Fruit fly (Drosophila melanogaster) whole organism, wandering third instar larva: ENCODE results near the gene GstZ2.

Experiments used
- Abd-B ChIP-seq: fragments of >200 bp; optimal IDR thresholded peaks from 2 replicates; lab custom pipeline; 2017; ENCODE audit warnings: missing biosample characterization, missing genetic modification characterization
- lola ChIP-seq: fragments of >200 bp; optimal IDR thresholded peaks from 2 replicates; lab custom pipeline; 2017; ENCODE audit warnings: missing biosample characterization, missing genetic modification characterization
- psq ChIP-seq: fragments of 200-800 bp; sonication (Bioruptor generic); optimal IDR thresholded peaks from 3 replicates; lab custom pipeline; 2017; ENCODE audit warnings: missing biosample characterization, mild to moderate bottlenecking, missing genetic modification characterization, moderate library complexity

DNA sequence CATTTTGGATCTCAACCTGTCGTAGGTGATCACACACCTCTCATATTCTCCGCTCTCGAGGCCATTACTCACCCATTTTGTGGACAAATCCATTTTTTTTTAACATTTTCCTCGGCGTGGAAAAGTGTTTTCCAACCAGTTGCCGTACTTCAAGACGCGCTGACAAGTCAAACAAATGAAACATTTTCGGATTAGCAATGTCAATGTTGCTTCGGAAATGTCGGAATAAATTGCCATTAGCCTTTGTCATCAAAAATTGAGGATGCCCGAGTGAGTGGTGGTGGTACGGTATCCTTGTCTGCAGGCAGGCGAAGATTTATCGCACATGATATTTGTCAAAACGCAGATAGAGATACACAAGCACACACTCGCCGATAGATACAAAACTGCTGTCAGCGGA is 33.1 kb downstream of the GstZ2 start:
- TF ChIP-seq psq (GFP tag; lab: Kevin White, UChicago) (no peak), Abd-B (no peak), lola (GFP tag; lab: Kevin White, UChicago) (no peak)
